Worm (Caenorhabditis elegans) whole organism, L2 larva: ENCODE data around the gene F37C4.8.

Source experiments
- ceh-82 ChIP-seq: fragments of 150-350 bp; optimal IDR thresholded peaks from 2 replicates; lab custom pipeline; 2014; ENCODE audit warnings: missing biosample characterization, missing genetic modification characterization
- ztf-4 ChIP-seq: fragments of 150-350 bp; optimal IDR thresholded peaks from 2 replicates; lab custom pipeline; 2014; ENCODE audit warnings: missing biosample characterization, missing genetic modification characterization

DNA sequence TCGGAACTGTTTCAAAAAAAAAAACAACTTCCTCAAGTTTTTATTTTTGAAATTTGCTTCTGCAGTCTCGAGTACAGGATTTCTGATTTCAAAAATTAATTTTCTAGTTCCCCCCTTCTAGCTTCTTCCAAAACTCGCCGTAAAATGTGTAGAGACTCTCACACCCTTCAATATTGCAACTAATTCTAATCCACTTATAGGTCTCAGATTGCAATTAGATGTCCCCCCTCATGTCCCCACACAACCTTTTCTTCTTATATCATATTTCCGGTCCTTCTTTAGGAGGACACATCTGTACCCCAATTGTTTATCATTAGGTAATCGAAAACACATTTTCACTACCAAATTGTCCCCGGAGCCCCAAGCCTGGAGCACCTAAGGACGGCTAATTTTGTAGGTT, 40.5 kb downstream of the F37C4.8 start:
- no peak for TF ChIP-seq ztf-4 (tag; lab: Kevin White, UChicago)
- no peak for TF ChIP-seq ceh-82 (tag; lab: Kevin White, UChicago)
